Worm (Caenorhabditis elegans) whole organism, L3 larva: ENCODE results near the gene Y116A8C.44.

Experiments
- ZK546.5 ChIP-seq: sonication (generic microtip); optimal IDR thresholded peaks from 2 replicates; lab custom pipeline; 2017; ENCODE audit warnings: missing biosample characterization, missing genetic modification characterization
- aly-2 ChIP-seq: fragments of 150-350 bp; optimal IDR thresholded peaks from 2 replicates; lab custom pipeline; 2014; ENCODE audit warnings: missing biosample characterization, missing genetic modification characterization
- ama-1 ChIP-seq: fragments of 150-350 bp; optimal IDR thresholded peaks from 2 replicates; lab custom pipeline; 2018
- ceh-28 ChIP-seq: fragments of 150-350 bp; optimal IDR thresholded peaks from 2 replicates; lab custom pipeline; 2014; ENCODE audit warnings: missing biosample characterization, missing genetic modification reagents, missing genetic modification characterization
- ceh-82 ChIP-seq: fragments of 150-350 bp; optimal IDR thresholded peaks from 2 replicates; lab custom pipeline; 2014; ENCODE audit warnings: missing biosample characterization, missing genetic modification characterization
- ceh-9 ChIP-seq: sonication (generic microtip); optimal IDR thresholded peaks from 2 replicates; lab custom pipeline; 2018; ENCODE audit warnings: missing biosample characterization, missing genetic modification characterization
- daf-12 ChIP-seq: fragments of 150-350 bp; optimal IDR thresholded peaks from 2 replicates; lab custom pipeline; 2014; ENCODE audit warnings: missing biosample characterization, missing genetic modification reagents, missing genetic modification characterization
- egl-27 ChIP-seq: sonication (generic microtip); optimal IDR thresholded peaks from 4 replicates; lab custom pipeline; 2017; ENCODE audit warnings: missing biosample characterization, missing genetic modification reagents, missing genetic modification characterization
- egl-5 ChIP-seq: fragments of 150-350 bp; optimal IDR thresholded peaks from 2 replicates; lab custom pipeline; 2017; ENCODE audit warnings: missing biosample characterization, missing genetic modification reagents, missing genetic modification characterization, inconsistent platforms
- elt-1 ChIP-seq: fragments of 150-350 bp; optimal IDR thresholded peaks from 2 replicates; lab custom pipeline; 2014; ENCODE audit warnings: missing biosample characterization, missing genetic modification characterization
- elt-3 ChIP-seq, 3 experiments: fragments of 150-350 bp in 1 of 3; sonication (generic microtip) in 2 of 3; optimal IDR thresholded peaks; 2 replicates in 2 of 3; 4 replicates in 1 of 3; lab custom pipeline; 2014 to 2017; ENCODE audit warnings: missing biosample characterization in 3 of 3, missing genetic modification characterization in 3 of 3
- eor-1 ChIP-seq, 2 experiments: fragments of 150-350 bp; optimal IDR thresholded peaks; 2 replicates each; lab custom pipeline; 2014 to 2018; ENCODE audit warnings: missing biosample characterization in 2 of 2, missing genetic modification characterization in 2 of 2
- fkh-10 ChIP-seq: sonication (generic microtip); optimal IDR thresholded peaks from 2 replicates; lab custom pipeline; 2017; ENCODE audit warnings: missing biosample characterization, missing genetic modification reagents, missing genetic modification characterization
- fkh-2 ChIP-seq: fragments of 150-350 bp; optimal IDR thresholded peaks from 2 replicates; lab custom pipeline; 2014; ENCODE audit warnings: missing biosample characterization, missing genetic modification reagents, missing genetic modification characterization
- fos-1 ChIP-seq: fragments of 150-350 bp; optimal IDR thresholded peaks from 2 replicates; lab custom pipeline; 2014; ENCODE audit warnings: missing biosample characterization, missing genetic modification characterization
- hmg-11 ChIP-seq: sonication (generic microtip); optimal IDR thresholded peaks from 2 replicates; lab custom pipeline; 2016; ENCODE audit warnings: missing genetic modification characterization, missing compliant biosample characterization
- lin-39 ChIP-seq: fragments of 150-350 bp; optimal IDR thresholded peaks from 2 replicates; lab custom pipeline; 2018; ENCODE audit warnings: missing biosample characterization, missing genetic modification reagents, missing genetic modification characterization
- lsy-12 ChIP-seq: sonication (generic microtip); optimal IDR thresholded peaks from 2 replicates; lab custom pipeline; 2016; ENCODE audit warnings: mild to moderate bottlenecking, missing genetic modification characterization, missing compliant biosample characterization
- nfya-1 ChIP-seq: sonication (generic microtip); optimal IDR thresholded peaks from 2 replicates; lab custom pipeline; 2017; ENCODE audit warnings: missing genetic modification characterization, mild to moderate bottlenecking, missing compliant biosample characterization, antibody characterized with exemption, moderate library complexity; ENCODE audit not compliant: insufficient read depth
- nhr-11 ChIP-seq: fragments of 150-350 bp; optimal IDR thresholded peaks from 2 replicates; lab custom pipeline; 2014; ENCODE audit warnings: missing biosample characterization, missing genetic modification characterization
- nhr-12 ChIP-seq: fragments of 150-350 bp; optimal IDR thresholded peaks from 2 replicates; lab custom pipeline; 2014; ENCODE audit warnings: missing biosample characterization, missing genetic modification characterization
- nhr-23 ChIP-seq: fragments of 150-350 bp; optimal IDR thresholded peaks from 2 replicates; lab custom pipeline; 2014; ENCODE audit warnings: missing biosample characterization, missing genetic modification reagents, missing genetic modification characterization
- nhr-25 ChIP-seq: sonication (generic microtip); optimal IDR thresholded peaks from 2 replicates; lab custom pipeline; 2017; ENCODE audit warnings: missing biosample characterization, missing genetic modification characterization
- nhr-28 ChIP-seq: fragments of 150-350 bp; optimal IDR thresholded peaks from 2 replicates; lab custom pipeline; 2014; ENCODE audit warnings: missing biosample characterization, missing genetic modification characterization
- nhr-43 ChIP-seq: sonication (generic microtip); optimal IDR thresholded peaks from 2 replicates; lab custom pipeline; 2016; ENCODE audit warnings: mild to moderate bottlenecking, missing genetic modification characterization, missing compliant biosample characterization; ENCODE audit not compliant: poor library complexity, severe bottlenecking
- nhr-67 ChIP-seq: fragments of 150-350 bp; optimal IDR thresholded peaks from 2 replicates; lab custom pipeline; 2014; ENCODE audit warnings: missing biosample characterization, missing genetic modification characterization
- nhr-77 ChIP-seq: fragments of 150-350 bp; optimal IDR thresholded peaks from 2 replicates; lab custom pipeline; 2014; ENCODE audit warnings: missing biosample characterization, missing genetic modification characterization
- pha-4 ChIP-seq: fragments of 150-350 bp; optimal IDR thresholded peaks from 2 replicates; lab custom pipeline; 2014; ENCODE audit warnings: missing biosample characterization, missing genetic modification reagents, missing genetic modification characterization
- sea-2 ChIP-seq: fragments of 150-350 bp; sonication (generic microtip); optimal IDR thresholded peaks from 4 replicates; lab custom pipeline; 2014; ENCODE audit warnings: missing biosample characterization, missing genetic modification reagents, missing genetic modification characterization
- skn-1 ChIP-seq: fragments of 150-350 bp; optimal IDR thresholded peaks from 2 replicates; lab custom pipeline; 2014; ENCODE audit warnings: missing biosample characterization, missing genetic modification characterization
- snpc-4 ChIP-seq: fragments of 150-350 bp; optimal IDR thresholded peaks from 2 replicates; lab custom pipeline; 2014; ENCODE audit warnings: missing biosample characterization, missing genetic modification characterization
- tbx-2 ChIP-seq: sonication (generic microtip); optimal IDR thresholded peaks from 2 replicates; lab custom pipeline; 2016; ENCODE audit warnings: mild to moderate bottlenecking, missing genetic modification characterization, missing compliant biosample characterization
- unc-39 ChIP-seq: sonication (generic microtip); optimal IDR thresholded peaks from 4 replicates; lab custom pipeline; 2017; ENCODE audit warnings: missing biosample characterization, missing genetic modification characterization
- unc-62 ChIP-seq: fragments of 150-350 bp; sonication (generic microtip); optimal IDR thresholded peaks from 4 replicates; lab custom pipeline; 2014; ENCODE audit warnings: missing biosample characterization, missing genetic modification reagents, missing genetic modification characterization
- ztf-4 ChIP-seq: fragments of 150-350 bp; optimal IDR thresholded peaks from 2 replicates; lab custom pipeline; 2014; ENCODE audit warnings: missing biosample characterization, missing genetic modification characterization

The Y116A8C.44 gene

DNA sequence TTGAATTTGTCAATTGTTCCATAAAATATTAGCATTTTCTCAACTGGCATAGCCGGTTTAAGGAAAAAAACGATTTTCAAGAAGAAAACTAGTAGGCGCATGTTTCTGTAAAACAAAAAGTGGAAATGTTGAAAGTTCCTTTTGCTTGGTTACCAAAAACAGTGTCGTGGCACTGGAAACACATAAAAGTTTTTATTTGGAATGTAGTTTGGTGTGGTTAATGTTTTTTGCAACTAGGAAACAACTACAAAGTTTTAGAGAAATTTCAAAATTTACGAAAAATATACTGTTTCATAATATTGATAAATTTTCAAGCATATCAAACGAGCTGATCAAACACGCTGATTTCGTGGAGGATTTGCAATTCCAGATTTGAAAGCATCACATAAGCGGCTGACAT, 12.2 kb downstream of the Y116A8C.44 start, which contains the start of gene clec-195:
clec-195 (minus strand) TSS at position 101 of the 400 bp plus-strand sequence.
- TF ChIP-seq daf-12 (no peak), elt-3 (tag; optimal IDR thresholded peaks at IDR 0.05; lab: Kevin White, UChicago) (no peak), lin-39 (tag; lab: Kevin White, UChicago) (no peak), egl-27 (tag; lab: Kevin White, UChicago) (no peak), ceh-82 (tag; lab: Kevin White, UChicago) (no peak), nhr-67 (tag; lab: Kevin White, UChicago) (no peak), nhr-23 (no peak), nhr-77 (tag; lab: Kevin White, UChicago) (no peak), eor-1 (tag; optimal IDR thresholded peaks at IDR 0.05; lab: Kevin White, UChicago) (no peak)

DNA sequence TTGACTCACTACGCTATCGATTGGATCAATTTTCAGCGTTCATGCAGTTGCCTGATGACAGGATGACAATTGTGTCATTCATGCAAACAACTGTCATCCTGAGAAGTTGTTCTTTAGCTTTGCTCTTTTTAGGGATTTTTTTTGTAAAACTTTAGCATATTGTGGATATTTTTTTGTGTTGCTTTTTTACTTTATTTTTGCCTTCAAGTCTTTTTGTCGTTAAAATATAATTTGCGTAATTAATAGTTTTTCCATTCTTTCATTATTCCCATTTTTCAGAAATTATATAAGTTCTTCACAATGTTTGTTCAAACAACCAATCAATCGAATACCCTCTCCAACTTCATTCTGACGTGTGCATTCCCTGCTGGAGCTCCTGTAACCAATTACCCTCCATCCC, 17.3 kb downstream of the Y116A8C.44 start, which contains the start of gene Y116A8C.20:
Y116A8C.20 (plus strand) TSS at position 301 of the 400 bp plus-strand sequence.
- no peak for TF ChIP-seq ceh-82 (tag; lab: Kevin White, UChicago)
- TF ChIP-seq snpc-4 (tag; lab: Kevin White, UChicago), result no peak
- TF ChIP-seq elt-1 (tag; lab: Kevin White, UChicago), result no peak
- no peak for TF ChIP-seq fkh-10 (GFP tag; lab: Kevin White, UChicago)
- TF ChIP-seq fos-1 (tag; lab: Kevin White, UChicago), result no peak
- no peak for TF ChIP-seq unc-62 (GFP tag; lab: Kevin White, UChicago)
- TF ChIP-seq ZK546.5, result no peak
- TF ChIP-seq ztf-4 (tag; lab: Kevin White, UChicago), result no peak
- TF ChIP-seq tbx-2, result no peak
- TF ChIP-seq lin-39 (tag; lab: Kevin White, UChicago), result no peak
- no peak for TF ChIP-seq ceh-9 (tag; lab: Kevin White, UChicago)
- no peak for TF ChIP-seq hmg-11 (tag; lab: Kevin White, UChicago)
- no peak for TF ChIP-seq ceh-28 (tag; lab: Kevin White, UChicago)

DNA sequence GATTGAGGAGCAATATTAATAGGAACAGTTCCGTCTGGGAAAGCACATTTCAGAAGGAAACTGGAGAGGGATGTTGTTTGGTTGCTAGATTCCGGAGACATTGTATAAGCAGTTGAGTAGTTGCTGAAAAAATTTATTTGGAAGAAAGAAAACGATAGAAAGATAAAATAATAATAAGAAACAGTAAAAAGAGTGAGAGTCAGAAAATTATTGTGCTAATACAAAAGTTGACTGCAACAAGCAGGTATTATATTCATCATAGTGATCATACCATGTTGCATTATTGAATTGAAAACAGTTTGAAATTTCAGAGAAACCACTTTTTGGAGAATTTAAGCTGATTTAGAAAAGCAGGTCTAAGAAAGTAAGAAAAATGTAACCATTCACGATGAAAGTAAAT, 18.4 kb downstream of the Y116A8C.44 start, which contains the start of gene Y116A8C.19:
Y116A8C.19 (minus strand) TSS at position 101 of the 400 bp plus-strand sequence.
- no peak for TF ChIP-seq lin-39 (tag; lab: Kevin White, UChicago)
- TF ChIP-seq nfya-1 (tag; lab: Kevin White, UChicago), result no peak
- TF ChIP-seq elt-3 (tag; optimal IDR thresholded peaks at IDR 0.05; lab: Kevin White, UChicago), result no peak
- no peak for TF ChIP-seq ceh-28 (tag; lab: Kevin White, UChicago)
- TF ChIP-seq nhr-12 (tag; lab: Kevin White, UChicago), result no peak
- no peak for TF ChIP-seq skn-1
- TF ChIP-seq eor-1 (tag; optimal IDR thresholded peaks at IDR 0.05; lab: Kevin White, UChicago), result no peak
- TF ChIP-seq lsy-12, result no peak
- no peak for TF ChIP-seq pha-4 (tag; lab: Kevin White, UChicago)
- TF ChIP-seq nhr-77 (tag; lab: Kevin White, UChicago), result no peak
- no peak for TF ChIP-seq nhr-67 (tag; lab: Kevin White, UChicago)
- TF ChIP-seq fos-1 (tag; lab: Kevin White, UChicago), result no peak
- no peak for TF ChIP-seq unc-39 (tag; lab: Kevin White, UChicago)
- no peak for TF ChIP-seq sea-2 (GFP tag; lab: Kevin White, UChicago)
- no peak for TF ChIP-seq hmg-11 (tag; lab: Kevin White, UChicago)
- TF ChIP-seq, all 47 proteins: peak for 0

DNA sequence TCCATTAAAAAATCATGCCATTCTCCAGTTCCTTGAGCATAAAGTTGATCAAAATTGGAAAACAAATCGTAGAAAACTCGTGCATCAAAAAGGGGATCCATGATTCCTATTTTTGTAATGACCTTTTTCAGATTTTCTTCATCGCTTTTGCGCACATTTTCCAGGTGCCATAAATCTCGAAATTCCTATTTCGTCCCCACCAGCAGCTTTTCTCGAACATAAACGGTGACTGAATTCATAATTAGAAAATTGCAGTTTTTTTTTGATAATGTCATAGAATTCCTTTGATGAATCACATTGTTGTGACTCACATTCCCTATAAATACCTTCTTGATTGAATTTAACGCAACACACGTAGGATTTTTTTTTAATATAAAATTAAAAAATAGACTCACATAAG, 27.4 kb downstream of the Y116A8C.44 start, which contains the start of gene nhr-229:
nhr-229 (minus strand) TSS at position 101 of the 400 bp plus-strand sequence.
- TF ChIP-seq egl-5 (no peak), nhr-43 (tag; lab: Kevin White, UChicago) (no peak), nhr-23 (no peak)

DNA sequence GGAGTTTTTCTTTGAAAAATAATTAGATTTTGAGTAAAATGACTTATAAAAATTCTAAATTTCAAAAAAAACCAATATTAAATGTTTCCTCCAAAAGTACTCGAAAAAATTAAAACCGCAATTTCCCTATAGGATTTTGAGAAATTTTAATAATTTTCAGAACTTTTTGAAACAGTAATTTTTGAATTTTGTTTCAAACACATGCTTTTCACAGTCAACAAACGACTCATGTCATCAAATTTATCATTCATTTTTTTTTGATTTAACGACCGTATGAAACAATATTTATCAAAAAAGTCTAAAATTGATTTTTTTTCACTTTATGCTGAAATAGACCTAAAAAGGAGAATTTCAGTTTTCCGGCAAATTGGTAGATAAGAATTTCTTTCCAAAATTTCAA, 31.4 kb downstream of the Y116A8C.44 start:
- no peak for TF ChIP-seq nhr-11 (tag; lab: Kevin White, UChicago)
- no peak for TF ChIP-seq unc-62 (GFP tag; lab: Kevin White, UChicago)
- no peak for TF ChIP-seq aly-2 (tag; lab: Kevin White, UChicago)
- TF ChIP-seq fkh-2, result no peak
- no peak for TF ChIP-seq lin-39 (tag; lab: Kevin White, UChicago)
- no peak for TF ChIP-seq hmg-11 (tag; lab: Kevin White, UChicago)
- no peak for TF ChIP-seq ama-1
- TF ChIP-seq nhr-28 (tag; lab: Kevin White, UChicago), result no peak
- TF ChIP-seq skn-1, result no peak
- TF ChIP-seq snpc-4 (tag; lab: Kevin White, UChicago), result no peak
- TF ChIP-seq daf-12, result no peak
- TF ChIP-seq nhr-25, result no peak
- no peak for TF ChIP-seq egl-5
- TF ChIP-seq nhr-67 (tag; lab: Kevin White, UChicago), result no peak
